Worm (Caenorhabditis elegans): ENCODE results near the gene Y110A2AL.5.

ce11 chrII:2885518-2886449 lies 21.5 kb downstream of the Y110A2AL.5 start:
- TF ChIP-seq snpc-4 (tag; optimal IDR thresholded peaks at IDR 0.05), result no peak
- no peak for TF ChIP-seq elt-3 (tag; optimal IDR thresholded peaks at IDR 0.05)
- TF ChIP-seq cnd-1 (tag; optimal IDR thresholded peaks at IDR 0.05), result no peak
- no peak for TF ChIP-seq drap-1 (GFP tag; optimal IDR thresholded peaks at IDR 0.05)
- TF ChIP-seq unc-39 (tag; optimal IDR thresholded peaks at IDR 0.05), result no peak
- no peak for TF ChIP-seq nhr-12 (tag; optimal IDR thresholded peaks at IDR 0.05)
- no peak for TF ChIP-seq sptf-1 (tag; optimal IDR thresholded peaks at IDR 0.05)
- no peak for TF ChIP-seq hlh-1 (tag; optimal IDR thresholded peaks at IDR 0.05)
